Fruit fly (Drosophila melanogaster) whole organism, embryonic: ENCODE data around the gene CG5968.

Experiments used
- Antp ChIP-seq: fragments of 200-800 bp; sonication (Bioruptor generic); optimal IDR thresholded peaks from 3 replicates; lab custom pipeline; 2016; ENCODE audit warnings: missing biosample characterization, missing genetic modification characterization
- Atf6 ChIP-seq: fragments of 200-800 bp; sonication (Bioruptor generic); IDR thresholded peaks from 2 replicates; pipeline ENCODE4 v1.3.6; 2022; ENCODE audit warnings: missing biosample characterization, missing genetic modification characterization
- Bgb ChIP-seq: fragments of 200-800 bp; sonication (Bioruptor generic); IDR thresholded peaks from 2 replicates; pipeline ENCODE4 v1.3.6; 2022; ENCODE audit warnings: missing biosample characterization, missing genetic modification characterization; ENCODE audit not compliant: partially characterized antibody
- CG10147 ChIP-seq: fragments of 200-800 bp; sonication (Bioruptor generic); optimal IDR thresholded peaks from 2 replicates; lab custom pipeline; 2019; ENCODE audit warnings: missing biosample characterization, mild to moderate bottlenecking, missing genetic modification characterization, moderate library complexity
- CG10431 ChIP-seq: fragments of 200-800 bp; sonication (Bioruptor generic); optimal IDR thresholded peaks from 3 replicates; lab custom pipeline; 2018; ENCODE audit warnings: missing biosample characterization, mild to moderate bottlenecking, missing genetic modification characterization
- CG10565 ChIP-seq: fragments of 200-800 bp; sonication (Bioruptor generic); optimal IDR thresholded peaks from 3 replicates; lab custom pipeline; 2016; ENCODE audit warnings: missing biosample characterization, mild to moderate bottlenecking, missing genetic modification characterization
- CG12104 ChIP-seq: fragments of 200-800 bp; sonication (Bioruptor generic); optimal IDR thresholded peaks from 3 replicates; lab custom pipeline; 2016; ENCODE audit warnings: missing biosample characterization, missing genetic modification characterization
- CG12155 ChIP-seq: fragments of 200-800 bp; sonication (Bioruptor generic); optimal IDR thresholded peaks from 3 replicates; lab custom pipeline; 2016; ENCODE audit warnings: missing biosample characterization, missing genetic modification characterization
- CG13894 ChIP-seq: fragments of 200-800 bp; sonication (Bioruptor generic); optimal IDR thresholded peaks from 3 replicates; lab custom pipeline; 2018; ENCODE audit warnings: missing biosample characterization, mild to moderate bottlenecking, missing genetic modification characterization, moderate library complexity
- CG14050 ChIP-seq: fragments of 200-800 bp; sonication (Bioruptor generic); IDR thresholded peaks from 3 replicates; pipeline ENCODE4 v1.3.6; 2022; ENCODE audit warnings: missing biosample characterization, missing genetic modification characterization
- CG15696 ChIP-seq: fragments of 200-800 bp; sonication (Bioruptor generic); optimal IDR thresholded peaks from 2 replicates; lab custom pipeline; 2019; ENCODE audit warnings: missing biosample characterization, mild to moderate bottlenecking, missing genetic modification characterization, moderate library complexity
- CG17359 ChIP-seq: fragments of 200-800 bp; sonication (Bioruptor generic); optimal IDR thresholded peaks from 3 replicates; lab custom pipeline; 2018; ENCODE audit warnings: missing biosample characterization, mild to moderate bottlenecking, missing genetic modification characterization, moderate library complexity
- CG17612 ChIP-seq: fragments of 200-800 bp; sonication (Bioruptor generic); IDR thresholded peaks from 2 replicates; pipeline ENCODE4 v1.3.6; 2022; ENCODE audit warnings: missing biosample characterization, missing genetic modification characterization
- CG1792 ChIP-seq: fragments of 200-800 bp; sonication (Bioruptor generic); optimal IDR thresholded peaks from 2 replicates; lab custom pipeline; 2016; ENCODE audit warnings: missing biosample characterization, missing genetic modification characterization
- CG18764 ChIP-seq: fragments of 200-800 bp; sonication (Bioruptor generic); optimal IDR thresholded peaks from 3 replicates; lab custom pipeline; 2016; ENCODE audit warnings: missing biosample characterization, missing genetic modification characterization
- CG2889 ChIP-seq: fragments of 200-800 bp; sonication (Bioruptor generic); IDR thresholded peaks from 3 replicates; pipeline ENCODE4 v1.3.6; 2022; ENCODE audit warnings: missing biosample characterization, missing genetic modification characterization
- CG30403 ChIP-seq: fragments of 200-800 bp; sonication (Bioruptor generic); optimal IDR thresholded peaks from 3 replicates; lab custom pipeline; 2016; ENCODE audit warnings: missing biosample characterization, missing genetic modification characterization
- CG32532 ChIP-seq: fragments of 200-800 bp; sonication (Bioruptor generic); IDR thresholded peaks from 2 replicates; pipeline ENCODE4 v1.3.6; 2022; ENCODE audit warnings: missing biosample characterization, missing genetic modification characterization
- CG33557 ChIP-seq: fragments of 200-800 bp; sonication (Bioruptor generic); optimal IDR thresholded peaks from 2 replicates; lab custom pipeline; 2019; ENCODE audit warnings: missing biosample characterization, mild to moderate bottlenecking, missing genetic modification characterization, moderate library complexity
- CG4820 ChIP-seq: fragments of 200-800 bp; sonication (Bioruptor generic); optimal IDR thresholded peaks from 3 replicates; lab custom pipeline; 2016; ENCODE audit warnings: missing biosample characterization, missing genetic modification characterization
- CG7745 ChIP-seq: fragments of 200-800 bp; sonication (Bioruptor generic); optimal IDR thresholded peaks from 2 replicates; lab custom pipeline; 2018; ENCODE audit warnings: missing biosample characterization, mild to moderate bottlenecking, missing genetic modification characterization, moderate library complexity
- CG8290 ChIP-seq, 3 experiments: fragments of 200-800 bp; sonication (Bioruptor generic); optimal IDR thresholded peaks; 2 replicates each; lab custom pipeline; 2016 to 2019; ENCODE audit warnings: missing biosample characterization in 3 of 3, missing genetic modification characterization in 3 of 3, mild to moderate bottlenecking in 2 of 3, moderate library complexity in 1 of 3
- Camta ChIP-seq: fragments of 200-800 bp; sonication (Bioruptor generic); optimal IDR thresholded peaks from 2 replicates; lab custom pipeline; 2016; ENCODE audit warnings: missing biosample characterization, missing genetic modification characterization
- Dad ChIP-seq: fragments of 200-800 bp; sonication (Bioruptor generic); optimal IDR thresholded peaks from 3 replicates; lab custom pipeline; 2016; ENCODE audit warnings: missing biosample characterization, missing genetic modification characterization
- Hsf ChIP-seq: fragments of 200-800 bp; sonication (Bioruptor generic); optimal IDR thresholded peaks from 3 replicates; lab custom pipeline; 2016; ENCODE audit warnings: missing biosample characterization, missing genetic modification characterization
- Jarid2 ChIP-seq: fragments of 200-800 bp; sonication (Bioruptor generic); optimal IDR thresholded peaks from 3 replicates; lab custom pipeline; 2017; ENCODE audit warnings: mild to moderate bottlenecking, missing biosample characterization, missing genetic modification reagents, missing genetic modification characterization
- NK7.1 ChIP-seq: fragments of 200-800 bp; sonication (Bioruptor generic); optimal IDR thresholded peaks from 3 replicates; lab custom pipeline; 2016; ENCODE audit warnings: missing biosample characterization, missing genetic modification characterization
- Neu2 ChIP-seq: fragments of 200-800 bp; sonication (Bioruptor generic); optimal IDR thresholded peaks from 3 replicates; lab custom pipeline; 2016; ENCODE audit warnings: missing biosample characterization, missing genetic modification characterization, borderline replicate concordance
- Nf-YB ChIP-seq: fragments of 200-800 bp; sonication (Bioruptor generic); optimal IDR thresholded peaks from 3 replicates; lab custom pipeline; 2019; ENCODE audit warnings: missing biosample characterization, mild to moderate bottlenecking, missing genetic modification characterization, moderate library complexity
- PHDP ChIP-seq: fragments of 200-800 bp; sonication (Bioruptor generic); optimal IDR thresholded peaks from 3 replicates; lab custom pipeline; 2018; ENCODE audit warnings: missing biosample characterization, mild to moderate bottlenecking, missing genetic modification characterization, moderate library complexity
- Poxn ChIP-seq: fragments of 200-800 bp; sonication (Bioruptor generic); IDR thresholded peaks from 2 replicates; pipeline ENCODE4 v1.3.6; 2022; ENCODE audit warnings: missing biosample characterization, missing genetic modification characterization
- Spps ChIP-seq: fragments of 200-800 bp; sonication (Bioruptor generic); optimal IDR thresholded peaks from 2 replicates; lab custom pipeline; 2018; ENCODE audit warnings: missing biosample characterization, mild to moderate bottlenecking, missing genetic modification characterization
- ap ChIP-seq: fragments of 200-800 bp; sonication (Bioruptor generic); IDR thresholded peaks from 2 replicates; pipeline ENCODE4 v1.3.6; 2022; ENCODE audit warnings: missing biosample characterization, missing genetic modification characterization
- bowl ChIP-seq: fragments of 200-800 bp; sonication (Bioruptor generic); IDR thresholded peaks from 2 replicates; pipeline ENCODE4 v1.3.6; 2022; ENCODE audit warnings: missing biosample characterization, missing genetic modification characterization
- chm ChIP-seq: fragments of 200-800 bp; sonication (Bioruptor generic); IDR thresholded peaks from 2 replicates; pipeline ENCODE4 v1.3.6; 2022; ENCODE audit warnings: missing biosample characterization, missing genetic modification characterization
- corto ChIP-seq: fragments of 200-800 bp; sonication (Bioruptor generic); optimal IDR thresholded peaks from 2 replicates; lab custom pipeline; 2016; ENCODE audit warnings: missing biosample characterization, mild to moderate bottlenecking, missing genetic modification characterization, moderate library complexity
- dati ChIP-seq: fragments of 200-800 bp; sonication (Bioruptor generic); IDR thresholded peaks from 2 replicates; pipeline ENCODE4 v1.3.6; 2022; ENCODE audit warnings: missing biosample characterization, missing genetic modification characterization
- en ChIP-seq: fragments of 200-800 bp; sonication (Bioruptor generic); optimal IDR thresholded peaks from 2 replicates; lab custom pipeline; 2016; ENCODE audit warnings: missing biosample characterization, missing genetic modification characterization
- esg ChIP-seq: fragments of 200-800 bp; sonication (Bioruptor generic); conservative IDR thresholded peaks from 2 replicates; pipeline ENCODE4 v1.3.6; 2022; ENCODE audit warnings: missing biosample characterization, missing genetic modification characterization
- gem ChIP-seq: fragments of 200-800 bp; sonication (Bioruptor generic); optimal IDR thresholded peaks from 2 replicates; lab custom pipeline; 2019; ENCODE audit warnings: missing biosample characterization, mild to moderate bottlenecking, missing genetic modification characterization, moderate library complexity
- gfzf ChIP-seq: fragments of 200-800 bp; sonication (Bioruptor generic); optimal IDR thresholded peaks from 2 replicates; lab custom pipeline; 2016; ENCODE audit warnings: missing biosample characterization, mild to moderate bottlenecking, missing genetic modification characterization, moderate library complexity
- lola ChIP-seq, 3 experiments: fragments of >200 bp in 2 of 3; fragments of 200-800 bp in 1 of 3; sonication (Bioruptor generic) in 1 of 3; optimal IDR thresholded peaks; 2 replicates each; lab custom pipeline; 2017 to 2019; ENCODE audit warnings: missing biosample characterization in 3 of 3, missing genetic modification characterization in 3 of 3, mild to moderate bottlenecking in 1 of 3, moderate library complexity in 1 of 3
- maf-S ChIP-seq: fragments of 200-800 bp; sonication (Bioruptor generic); optimal IDR thresholded peaks from 2 replicates; lab custom pipeline; 2016; ENCODE audit warnings: missing biosample characterization, missing genetic modification characterization
- pita ChIP-seq: fragments of 200-800 bp; sonication (Bioruptor generic); optimal IDR thresholded peaks from 2 replicates; lab custom pipeline; 2017; ENCODE audit warnings: missing biosample characterization, mild to moderate bottlenecking, missing genetic modification characterization
- run ChIP-seq: fragments of 200-800 bp; sonication (Bioruptor generic); optimal IDR thresholded peaks from 3 replicates; lab custom pipeline; 2018; ENCODE audit warnings: missing biosample characterization, mild to moderate bottlenecking, missing genetic modification characterization
- slp2 ChIP-seq: fragments of 200-800 bp; sonication (Bioruptor generic); optimal IDR thresholded peaks from 2 replicates; lab custom pipeline; 2016; ENCODE audit warnings: missing biosample characterization, missing genetic modification characterization
- ssp ChIP-seq: fragments of 200-800 bp; sonication (Bioruptor generic); IDR thresholded peaks from 2 replicates; pipeline ENCODE4 v1.3.6; 2022; ENCODE audit warnings: missing biosample characterization, missing genetic modification characterization
- trem ChIP-seq: fragments of 200-800 bp; optimal IDR thresholded peaks from 3 replicates; lab custom pipeline; 2019; ENCODE audit warnings: missing biosample characterization, mild to moderate bottlenecking, missing genetic modification characterization, moderate library complexity
- zen2 ChIP-seq: fragments of 200-800 bp; sonication (Bioruptor generic); IDR thresholded peaks from 3 replicates; pipeline ENCODE4 v1.3.6; 2022; ENCODE audit warnings: missing biosample characterization, missing genetic modification characterization; ENCODE audit not compliant: partially characterized antibody

The CG5968 gene

dm6 chr2L:16532702-16533385 lies 16.9 kb downstream of the CG5968 start, which contains the start of gene CG5953 (continued):
- TF ChIP-seq pita (GFP tag; lab: Kevin White, UChicago) (no peak), CG13894 (tag; lab: Kevin White, UChicago) (peak; percentile 88), ap (peak; percentile 96), CG10565 (GFP tag; lab: Kevin White, UChicago) (peak; percentile 89), NK7.1 (peak; percentile 93), Nf-YB (GFP tag; lab: Kevin White, UChicago) (peak; percentile 87), Camta (GFP tag; lab: Kevin White, UChicago) (peak; percentile 94), Jarid2 (GFP tag; lab: Kevin White, UChicago) (peak; percentile 95), ssp (GFP tag; lab: Robert Waterston, UW) (peak; percentile 88), maf-S (GFP tag; lab: Kevin White, UChicago) (peak; percentile 91), CG14050 (GFP tag; lab: Robert Waterston, UW) (peak; percentile 96), chm (GFP tag; lab: Robert Waterston, UW) (peak; percentile 91), CG2889 (GFP tag; lab: Robert Waterston, UW) (peak; percentile 95), CG18764 (GFP tag; lab: Kevin White, UChicago) (peak; percentile 86), Dad (GFP tag; lab: Kevin White, UChicago) (peak; percentile 71), CG30403 (peak; percentile 96), CG12155 (peak; percentile 93), Antp (GFP tag; lab: Kevin White, UChicago) (peak; percentile 90), CG7745 (tag; lab: Kevin White, UChicago) (peak; percentile 77), slp2 (GFP tag; lab: Kevin White, UChicago) (peak; percentile 91), CG17359 (tag; lab: Kevin White, UChicago) (peak; percentile 97), CG10147 (GFP tag; lab: Kevin White, UChicago) (peak; percentile 97), CG33557 (GFP tag; lab: Kevin White, UChicago) (peak; percentile 90), lola (GFP tag; optimal IDR thresholded peaks at IDR 0.05; lab: Kevin White, UChicago) (peak in 1 of 3 experiments; percentile 95), Neu2 (GFP tag; lab: Kevin White, UChicago) (peak; percentile 41), Atf6 (GFP tag; lab: Robert Waterston, UW) (peak; percentile 97), bowl (GFP tag; lab: Robert Waterston, UW) (peak; percentile 92), CG8290 (GFP tag; optimal IDR thresholded peaks at IDR 0.05; lab: Kevin White, UChicago) (peak; percentile 68), CG8290 (tag; optimal IDR thresholded peaks at IDR 0.05; lab: Kevin White, UChicago) (peak; percentile 80 to 82), Hsf (GFP tag; lab: Kevin White, UChicago) (peak; percentile 95), run (peak; percentile 95), corto (GFP tag; lab: Kevin White, UChicago) (peak; percentile 82), esg (peak; percentile 98), dati (GFP tag; lab: Robert Waterston, UW) (peak; percentile 74), CG15696 (tag; lab: Kevin White, UChicago) (peak; percentile 88), trem (tag; lab: Kevin White, UChicago) (peak; percentile 95), CG4820 (GFP tag; lab: Kevin White, UChicago) (peak; percentile 93), zen2 (no peak; the same call in 2 of the 3 replicates), Bgb (GFP tag; lab: Robert Waterston, UW) (peak; percentile 60), gfzf (GFP tag; lab: Kevin White, UChicago) (peak; percentile 12), CG12104 (peak; percentile 92), PHDP (tag; lab: Kevin White, UChicago) (peak; percentile 98), CG1792 (peak; percentile 86), Spps (peak; percentile 95), CG17612 (GFP tag; lab: Robert Waterston, UW) (peak; percentile 94), CG32532 (GFP tag; lab: Robert Waterston, UW) (peak; percentile 97), en (GFP tag; lab: Kevin White, UChicago) (peak; percentile 90), CG10431 (GFP tag; lab: Kevin White, UChicago) (peak; percentile 90), Poxn (GFP tag; lab: Robert Waterston, UW) (peak; percentile 93), gem (peak; percentile 98)
